Fruit fly (Drosophila melanogaster): ENCODE data around the gene LSm-4.

DNA sequence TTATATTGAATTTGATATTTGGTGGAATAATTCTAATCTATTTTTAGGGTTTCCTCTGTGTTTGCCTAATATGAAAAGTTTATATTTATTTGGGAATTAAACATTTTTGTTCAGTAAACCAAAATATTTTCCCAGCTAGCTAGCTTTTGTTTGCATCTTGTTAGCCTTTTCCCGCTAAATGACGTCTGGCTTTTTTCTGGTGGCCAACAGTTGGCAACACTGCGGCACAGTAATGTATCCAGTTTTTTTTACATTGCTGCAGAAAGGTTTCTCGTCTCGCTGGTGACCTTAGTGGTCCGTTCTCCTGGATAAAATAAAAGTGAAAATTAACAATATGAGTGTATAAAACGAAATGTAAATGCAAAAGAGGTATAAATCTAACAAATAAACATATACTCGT, 40.8 kb downstream of the LSm-4 start, which contains the start of gene lft:
- TF ChIP-seq CG7045 (GFP tag; optimal IDR thresholded peaks at IDR 0.05) (no peak), cnc (optimal IDR thresholded peaks at IDR 0.05) (no peak), cic (GFP tag; optimal IDR thresholded peaks at IDR 0.05) (no peak), CG1620 (GFP tag; optimal IDR thresholded peaks at IDR 0.05) (no peak)

Measured in whole organism, adult.